Worm (Caenorhabditis elegans): ENCODE measurements around the gene sre-27.

The sre-27 gene

ce11 chrII:12380888-12381287 is 36.5 kb downstream of the sre-27 start:
- TF ChIP-seq ham-2 (GFP tag; optimal IDR thresholded peaks at IDR 0.05) (peak; percentile 12), ces-1 (GFP tag; optimal IDR thresholded peaks at IDR 0.05) (no peak)

- TF ChIP-seq sptf-1 (tag; optimal IDR thresholded peaks at IDR 0.05) (no peak), snpc-4 (tag; optimal IDR thresholded peaks at IDR 0.05) (no peak), unc-62 (GFP tag; optimal IDR thresholded peaks at IDR 0.05) (no peak), M03D4.4 (tag; optimal IDR thresholded peaks at IDR 0.05) (no peak), ceh-83 (GFP tag; optimal IDR thresholded peaks at IDR 0.05) (no peak), mls-2 (tag; optimal IDR thresholded peaks at IDR 0.05) (no peak), ham-2 (GFP tag; optimal IDR thresholded peaks at IDR 0.05) (no peak), ztf-11 (tag; optimal IDR thresholded peaks at IDR 0.05) (no peak), flh-1 (GFP tag; optimal IDR thresholded peaks at IDR 0.05) (no peak), sem-2 (GFP tag; optimal IDR thresholded peaks at IDR 0.05) (no peak), unc-120 (tag; optimal IDR thresholded peaks at IDR 0.05; ENCODE audit: poor library complexity, severe bottlenecking) (no peak), ceh-39 (tag; optimal IDR thresholded peaks at IDR 0.05) (no peak), ceh-43 (GFP tag; optimal IDR thresholded peaks at IDR 0.05) (no peak), unc-39 (tag; optimal IDR thresholded peaks at IDR 0.05) (no peak), hlh-1 (tag; optimal IDR thresholded peaks at IDR 0.05) (no peak), lin-13 (tag; optimal IDR thresholded peaks at IDR 0.05) (no peak), mab-5 (tag; optimal IDR thresholded peaks at IDR 0.05) (no peak), bed-3 (GFP tag; optimal IDR thresholded peaks at IDR 0.05) (no peak)
These were observed 38.0 kb downstream of the sre-27 start, which contains the start of gene marc-5 for ce11 chrII:12379430-12379829. marc-5 (minus strand) TSS chrII:12379530.

ce11 chrII:12378793-12379192 is 38.6 kb downstream of the sre-27 start:
- TF ChIP-seq ces-1 (GFP tag; optimal IDR thresholded peaks at IDR 0.05) (no peak), mep-1 (tag; optimal IDR thresholded peaks at IDR 0.05) (no peak), blmp-1 (tag; optimal IDR thresholded peaks at IDR 0.05) (no peak), flh-1 (GFP tag; optimal IDR thresholded peaks at IDR 0.05) (no peak), ceh-39 (tag; optimal IDR thresholded peaks at IDR 0.05) (no peak), mab-5 (tag; optimal IDR thresholded peaks at IDR 0.05) (no peak), snpc-4 (tag; optimal IDR thresholded peaks at IDR 0.05) (no peak), nhr-2 (tag; optimal IDR thresholded peaks at IDR 0.05) (no peak), ceh-43 (GFP tag; optimal IDR thresholded peaks at IDR 0.05) (no peak), lsy-2 (tag; optimal IDR thresholded peaks at IDR 0.05) (no peak), mls-2 (tag; optimal IDR thresholded peaks at IDR 0.05) (no peak), nhr-12 (tag; optimal IDR thresholded peaks at IDR 0.05) (no peak), ztf-11 (tag; optimal IDR thresholded peaks at IDR 0.05) (no peak)

- no peak for TF ChIP-seq bed-3 (GFP tag; optimal IDR thresholded peaks at IDR 0.05)
- peak; percentile 64 for TF ChIP-seq ces-1 (GFP tag; optimal IDR thresholded peaks at IDR 0.05)
These were observed 43.5 kb downstream of the sre-27 start for ce11 chrII:12373921-12374320.

ce11 chrII:12369202-12369601 is 48.2 kb downstream of the sre-27 start:
- no peak for TF ChIP-seq elt-3 (tag; optimal IDR thresholded peaks at IDR 0.05)
- no peak for TF ChIP-seq snpc-4 (tag; optimal IDR thresholded peaks at IDR 0.05)
- no peak for TF ChIP-seq nhr-76 (tag; optimal IDR thresholded peaks at IDR 0.05)
- no peak for TF ChIP-seq unc-39 (tag; optimal IDR thresholded peaks at IDR 0.05)
- no peak for TF ChIP-seq unc-62 (GFP tag; optimal IDR thresholded peaks at IDR 0.05)
- TF ChIP-seq sptf-1 (tag; optimal IDR thresholded peaks at IDR 0.05): no peak
- no peak for TF ChIP-seq ztf-11 (tag; optimal IDR thresholded peaks at IDR 0.05)
- TF ChIP-seq cnd-1 (tag; optimal IDR thresholded peaks at IDR 0.05): no peak
- TF ChIP-seq lin-13 (tag; optimal IDR thresholded peaks at IDR 0.05): no peak
- no peak for TF ChIP-seq mep-1 (tag; optimal IDR thresholded peaks at IDR 0.05)
- no peak for TF ChIP-seq mls-2 (tag; optimal IDR thresholded peaks at IDR 0.05)
